Worm (Caenorhabditis elegans) whole organism, mixed stage, embryonic: ENCODE results near the gene cpr-8.

Experiments
- M03D4.4 ChIP-seq: sonication (generic microtip); optimal IDR thresholded peaks from 2 replicates; lab custom pipeline; 2017; ENCODE audit warnings: mild to moderate bottlenecking, missing genetic modification characterization, missing compliant biosample characterization
- bed-3 ChIP-seq: fragments of 200-800 bp; sonication (Bioruptor generic); optimal IDR thresholded peaks from 3 replicates; lab custom pipeline; 2018; ENCODE audit warnings: mild to moderate bottlenecking, missing genetic modification characterization, moderate library complexity, missing compliant biosample characterization
- blmp-1 ChIP-seq: fragments of 150-350 bp; optimal IDR thresholded peaks from 2 replicates; lab custom pipeline; 2014; ENCODE audit warnings: missing biosample characterization, missing genetic modification characterization
- ceh-39 ChIP-seq: fragments of 150-350 bp; optimal IDR thresholded peaks from 2 replicates; lab custom pipeline; 2014; ENCODE audit warnings: missing biosample characterization, missing genetic modification characterization
- ceh-43 ChIP-seq: fragments of 200-800 bp; sonication (Bioruptor generic); optimal IDR thresholded peaks from 2 replicates; lab custom pipeline; 2018; ENCODE audit warnings: mild to moderate bottlenecking, missing genetic modification characterization, moderate library complexity, missing compliant biosample characterization
- ceh-83 ChIP-seq: fragments of 200-800 bp; sonication (Bioruptor generic); optimal IDR thresholded peaks from 2 replicates; lab custom pipeline; 2018; ENCODE audit warnings: mild to moderate bottlenecking, missing genetic modification characterization, missing compliant biosample characterization
- ces-1 ChIP-seq: fragments of 150-350 bp; optimal IDR thresholded peaks from 2 replicates; lab custom pipeline; 2014; ENCODE audit warnings: missing biosample characterization, missing genetic modification reagents, missing genetic modification characterization
- cnd-1 ChIP-seq: fragments of 200-800 bp; sonication (Bioruptor generic); optimal IDR thresholded peaks from 2 replicates; lab custom pipeline; 2018; ENCODE audit warnings: mild to moderate bottlenecking, missing genetic modification characterization, missing compliant biosample characterization
- drap-1 ChIP-seq: fragments of 200-800 bp; sonication (Bioruptor generic); optimal IDR thresholded peaks from 3 replicates; lab custom pipeline; 2018; ENCODE audit warnings: mild to moderate bottlenecking, missing genetic modification characterization, missing compliant biosample characterization
- elt-1 ChIP-seq: sonication (generic microtip); optimal IDR thresholded peaks from 2 replicates; lab custom pipeline; 2017; ENCODE audit warnings: missing genetic modification characterization, mild to moderate bottlenecking, missing compliant biosample characterization, antibody characterized with exemption, moderate library complexity, borderline replicate concordance; ENCODE audit not compliant: insufficient read depth
- elt-3 ChIP-seq: fragments of 150-350 bp; optimal IDR thresholded peaks from 2 replicates; lab custom pipeline; 2014; ENCODE audit warnings: missing biosample characterization, missing genetic modification characterization
- flh-1 ChIP-seq: fragments of 200-800 bp; sonication (Bioruptor generic); optimal IDR thresholded peaks from 2 replicates; lab custom pipeline; 2018; ENCODE audit warnings: mild to moderate bottlenecking, missing genetic modification characterization, moderate library complexity, missing compliant biosample characterization
- ham-2 ChIP-seq: fragments of 200-800 bp; sonication (Bioruptor generic); optimal IDR thresholded peaks from 2 replicates; lab custom pipeline; 2018; ENCODE audit warnings: mild to moderate bottlenecking, missing genetic modification characterization, missing compliant biosample characterization
- hlh-1 ChIP-seq: fragments of 150-350 bp; optimal IDR thresholded peaks from 2 replicates; lab custom pipeline; 2014; ENCODE audit warnings: missing biosample characterization, missing genetic modification reagents, missing genetic modification characterization
- lin-13 ChIP-seq: fragments of 150-350 bp; optimal IDR thresholded peaks from 2 replicates; lab custom pipeline; 2014; ENCODE audit warnings: missing biosample characterization, missing genetic modification characterization
- mab-5 ChIP-seq: fragments of 150-350 bp; optimal IDR thresholded peaks from 2 replicates; lab custom pipeline; 2014; ENCODE audit warnings: missing biosample characterization, missing genetic modification characterization
- mep-1 ChIP-seq: fragments of 150-350 bp; optimal IDR thresholded peaks from 2 replicates; lab custom pipeline; 2017; ENCODE audit warnings: missing biosample characterization, missing genetic modification reagents, missing genetic modification characterization, inconsistent platforms
- mls-2 ChIP-seq: sonication (generic microtip); optimal IDR thresholded peaks from 2 replicates; lab custom pipeline; 2016; ENCODE audit warnings: mild to moderate bottlenecking, missing genetic modification characterization, moderate library complexity, missing compliant biosample characterization
- nhr-12 ChIP-seq: fragments of 150-350 bp; optimal IDR thresholded peaks from 2 replicates; lab custom pipeline; 2014; ENCODE audit warnings: missing biosample characterization, missing genetic modification characterization
- nhr-2 ChIP-seq: fragments of 150-350 bp; optimal IDR thresholded peaks from 2 replicates; lab custom pipeline; 2014; ENCODE audit warnings: missing biosample characterization, missing genetic modification characterization
- nhr-237 ChIP-seq: fragments of 150-350 bp; optimal IDR thresholded peaks from 2 replicates; lab custom pipeline; 2014; ENCODE audit warnings: missing biosample characterization, missing genetic modification characterization
- nhr-76 ChIP-seq: sonication (generic microtip); optimal IDR thresholded peaks from 2 replicates; lab custom pipeline; 2017; ENCODE audit warnings: missing biosample characterization, missing genetic modification characterization
- pha-4 ChIP-seq: fragments of 150-350 bp; optimal IDR thresholded peaks from 2 replicates; lab custom pipeline; 2018; ENCODE audit warnings: missing biosample characterization, missing genetic modification reagents, missing genetic modification characterization
- snpc-4 ChIP-seq: fragments of 150-350 bp; optimal IDR thresholded peaks from 2 replicates; lab custom pipeline; 2014; ENCODE audit warnings: missing biosample characterization, missing genetic modification characterization
- sptf-1 ChIP-seq: sonication (generic microtip); optimal IDR thresholded peaks from 2 replicates; lab custom pipeline; 2017; ENCODE audit warnings: mild to moderate bottlenecking, missing genetic modification characterization, moderate library complexity, missing compliant biosample characterization
- tbx-8 ChIP-seq: fragments of 200-800 bp; sonication (Bioruptor generic); optimal IDR thresholded peaks from 2 replicates; lab custom pipeline; 2018; ENCODE audit warnings: mild to moderate bottlenecking, missing genetic modification characterization, moderate library complexity, missing compliant biosample characterization
- unc-120 ChIP-seq: sonication (generic microtip); optimal IDR thresholded peaks from 2 replicates; lab custom pipeline; 2017; ENCODE audit warnings: missing genetic modification characterization, missing compliant biosample characterization; ENCODE audit not compliant: poor library complexity, severe bottlenecking
- unc-39 ChIP-seq: fragments of 150-350 bp; optimal IDR thresholded peaks from 2 replicates; lab custom pipeline; 2014; ENCODE audit warnings: missing biosample characterization, missing genetic modification characterization
- unc-62 ChIP-seq: fragments of 150-350 bp; optimal IDR thresholded peaks from 2 replicates; lab custom pipeline; 2014; ENCODE audit warnings: missing biosample characterization, missing genetic modification reagents, missing genetic modification characterization
- zip-8 ChIP-seq: fragments of 150-350 bp; optimal IDR thresholded peaks from 2 replicates; lab custom pipeline; 2014; ENCODE audit warnings: missing biosample characterization, missing genetic modification characterization
- ztf-11 ChIP-seq: fragments of 150-350 bp; optimal IDR thresholded peaks from 2 replicates; lab custom pipeline; 2014; ENCODE audit warnings: missing biosample characterization, missing genetic modification characterization

The cpr-8 gene

ce11 chrV:1152736-1153135 is 18.3 kb downstream of the cpr-8 start:
- TF ChIP-seq ceh-83 (GFP tag; lab: Kevin White, UChicago), result no peak
- no peak for TF ChIP-seq drap-1 (GFP tag; lab: Kevin White, UChicago)
- no peak for TF ChIP-seq mep-1 (tag; lab: Kevin White, UChicago)
- TF ChIP-seq cnd-1 (tag; lab: Kevin White, UChicago), result no peak
- no peak for TF ChIP-seq unc-39 (tag; lab: Kevin White, UChicago)
- TF ChIP-seq ces-1 (GFP tag; lab: Kevin White, UChicago), result no peak
- TF ChIP-seq bed-3 (GFP tag; lab: Kevin White, UChicago), result no peak
- TF ChIP-seq tbx-8 (GFP tag; lab: Kevin White, UChicago), result no peak
- no peak for TF ChIP-seq blmp-1 (tag; lab: Kevin White, UChicago)
- no peak for TF ChIP-seq M03D4.4
- no peak for TF ChIP-seq elt-3 (tag; lab: Kevin White, UChicago)
- no peak for TF ChIP-seq lin-13 (tag; lab: Kevin White, UChicago)
- TF ChIP-seq sptf-1 (tag; lab: Kevin White, UChicago), result no peak
- no peak for TF ChIP-seq nhr-2 (tag; lab: Kevin White, UChicago)
- no peak for TF ChIP-seq nhr-76 (tag; lab: Kevin White, UChicago)
- TF ChIP-seq, all 35 proteins: peak for 0

- TF ChIP-seq snpc-4 (tag; lab: Kevin White, UChicago), result no peak
Observed at ce11 chrV:1153387-1153786, 19.0 kb downstream of the cpr-8 start.

- no peak for TF ChIP-seq lin-13 (tag; lab: Kevin White, UChicago)
- no peak for TF ChIP-seq ham-2 (GFP tag; lab: Kevin White, UChicago)
- no peak for TF ChIP-seq cnd-1 (tag; lab: Kevin White, UChicago)
- peak; percentile 29 for TF ChIP-seq sptf-1 (tag; lab: Kevin White, UChicago)
- no peak for TF ChIP-seq mep-1 (tag; lab: Kevin White, UChicago)
- no peak for TF ChIP-seq elt-3 (tag; lab: Kevin White, UChicago)
- no peak for TF ChIP-seq ceh-39 (tag; lab: Kevin White, UChicago)
- TF ChIP-seq mls-2 (tag; lab: Kevin White, UChicago), result peak; percentile 21
- no peak for TF ChIP-seq snpc-4 (tag; lab: Kevin White, UChicago)
- peak; percentile 59 for TF ChIP-seq unc-120
- peak; percentile 24 for TF ChIP-seq hlh-1 (tag; lab: Kevin White, UChicago)
- no peak for TF ChIP-seq zip-8 (tag; lab: Kevin White, UChicago)
- TF ChIP-seq unc-62 (GFP tag; lab: Kevin White, UChicago), result no peak
- TF ChIP-seq ces-1 (GFP tag; lab: Kevin White, UChicago), result peak; percentile 51
- TF ChIP-seq tbx-8 (GFP tag; lab: Kevin White, UChicago), result no peak
- peak; percentile 3 for TF ChIP-seq M03D4.4
- TF ChIP-seq ceh-83 (GFP tag; lab: Kevin White, UChicago), result no peak
- TF ChIP-seq, all 35 proteins: peak for 6
Observed at ce11 chrV:1153925-1154324, 19.5 kb downstream of the cpr-8 start.

ce11 chrV:1154472-1155278 is 20.3 kb downstream of the cpr-8 start:
- TF ChIP-seq ces-1 (GFP tag; lab: Kevin White, UChicago) (peak; percentile 88), M03D4.4 (no peak), ztf-11 (tag; lab: Kevin White, UChicago) (no peak), nhr-237 (no peak), ceh-39 (tag; lab: Kevin White, UChicago) (no peak), pha-4 (tag; lab: Kevin White, UChicago) (no peak), unc-120 (no peak), nhr-76 (tag; lab: Kevin White, UChicago) (no peak), unc-62 (GFP tag; lab: Kevin White, UChicago) (no peak), mls-2 (tag; lab: Kevin White, UChicago) (peak; percentile 12), bed-3 (GFP tag; lab: Kevin White, UChicago) (no peak), ceh-83 (GFP tag; lab: Kevin White, UChicago) (no peak), lin-13 (tag; lab: Kevin White, UChicago) (no peak), cnd-1 (tag; lab: Kevin White, UChicago) (no peak), elt-1 (tag; lab: Kevin White, UChicago) (no peak), snpc-4 (tag; lab: Kevin White, UChicago) (no peak), unc-39 (tag; lab: Kevin White, UChicago) (no peak), drap-1 (GFP tag; lab: Kevin White, UChicago) (no peak), ceh-43 (GFP tag; lab: Kevin White, UChicago) (no peak), nhr-12 (tag; lab: Kevin White, UChicago) (no peak), mab-5 (tag; lab: Kevin White, UChicago) (no peak), elt-3 (tag; lab: Kevin White, UChicago) (no peak), nhr-2 (tag; lab: Kevin White, UChicago) (no peak), ham-2 (GFP tag; lab: Kevin White, UChicago) (peak; percentile 14), sptf-1 (tag; lab: Kevin White, UChicago) (no peak), flh-1 (GFP tag; lab: Kevin White, UChicago) (no peak)
